Fruit fly (Drosophila melanogaster): ENCODE data around the gene CG42792.

DNA sequence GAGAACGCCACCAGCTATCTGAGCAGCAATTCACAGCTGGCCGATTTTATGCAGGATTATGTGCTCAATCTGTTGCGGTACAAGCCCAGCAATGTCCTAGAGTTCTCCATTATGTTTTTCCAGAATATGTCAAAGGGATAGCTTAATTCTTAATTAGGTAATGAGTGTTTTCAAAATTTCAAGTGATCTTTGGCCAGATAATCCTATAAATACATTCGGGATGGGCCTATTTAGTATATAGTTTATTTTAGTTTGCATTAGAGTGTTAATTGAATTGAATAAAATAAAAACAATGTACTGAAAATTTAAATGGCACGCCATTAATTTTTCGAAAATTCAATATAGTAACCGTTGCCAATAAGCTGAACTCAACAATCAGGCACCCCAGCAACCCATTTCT, 11.4 kb downstream of the CG42792 start, which contains the start of gene Tektin-A:
- TF ChIP-seq psq (optimal IDR thresholded peaks at IDR 0.05), result no peak
- no peak for TF ChIP-seq CG8478 (optimal IDR thresholded peaks at IDR 0.05)
- TF ChIP-seq Dll (optimal IDR thresholded peaks at IDR 0.05), result no peak
- TF ChIP-seq EcR (GFP tag; optimal IDR thresholded peaks at IDR 0.05), result no peak
- no peak for TF ChIP-seq usp (GFP tag; optimal IDR thresholded peaks at IDR 0.05)

All from whole organism.